Fruit fly (Drosophila melanogaster) whole organism: ENCODE data around the gene IntS2.

Source experiments
- CG8478 ChIP-seq: fragments of >200 bp; optimal IDR thresholded peaks from 2 replicates; lab custom pipeline; 2018; ENCODE audit warnings: inconsistent platforms
- Dll ChIP-seq: fragments of >200 bp; optimal IDR thresholded peaks from 2 replicates; lab custom pipeline; 2017
- EcR ChIP-seq, 2 experiments: fragments of >200 bp; optimal IDR thresholded peaks; 2 replicates each; lab custom pipeline; 2017; ENCODE audit warnings: missing biosample characterization in 2 of 2, missing genetic modification characterization in 2 of 2, missing genetic modification reagents in 2 of 2
- pan ChIP-seq: fragments of >200 bp; optimal IDR thresholded peaks from 2 replicates; lab custom pipeline; 2017
- psq ChIP-seq: fragments of >200 bp; optimal IDR thresholded peaks from 2 replicates; lab custom pipeline; 2017
- usp ChIP-seq: fragments of >200 bp; optimal IDR thresholded peaks from 2 replicates; lab custom pipeline; 2017; ENCODE audit warnings: missing biosample characterization, missing genetic modification characterization, mixed read lengths

- TF ChIP-seq EcR (GFP tag; optimal IDR thresholded peaks at IDR 0.05; lab: Kevin White, UChicago), result no peak
- TF ChIP-seq pan (lab: Kevin White, UChicago), result no peak
- TF ChIP-seq Dll (lab: Kevin White, UChicago), result peak; percentile 92
- TF ChIP-seq psq, result no peak
- TF ChIP-seq usp, result no peak
- TF ChIP-seq CG8478 (lab: Kevin White, UChicago), result peak; percentile 54
Measured at dm6 chrX:17651998-17652738, 4.5 kb downstream of the IntS2 start, which contains the start of gene RhoGAPp190.
